Worm (Caenorhabditis elegans): ENCODE measurements around the gene mmab-1.

mmab-1 gene

DNA sequence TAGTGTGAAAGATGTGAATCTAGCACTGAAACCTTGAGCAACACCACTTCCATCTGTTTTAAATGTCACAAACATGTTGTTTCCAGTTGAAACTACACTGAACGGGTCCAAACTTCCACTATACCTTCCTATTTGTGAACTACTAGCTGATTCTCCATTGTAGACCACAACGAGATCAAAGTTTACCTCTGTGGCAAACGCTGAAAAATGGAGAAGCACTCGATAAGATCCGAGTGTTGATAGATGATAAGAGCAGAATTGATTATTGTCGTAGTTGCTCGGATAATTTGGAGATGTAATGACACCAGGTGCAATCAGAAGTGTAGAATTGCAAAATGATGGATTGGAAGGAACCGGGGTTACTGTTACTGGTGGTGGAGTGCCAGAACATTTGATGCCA lies 40.0 kb downstream of the mmab-1 start:
- TF ChIP-seq dao-5 (tag; optimal IDR thresholded peaks at IDR 0.05) (no peak), him-1 (tag; optimal IDR thresholded peaks at IDR 0.05) (no peak)

ce11 chrIII:4879445-4879844 lies 42.5 kb downstream of the mmab-1 start, which contains the start of gene C35D10.1:
Gene C35D10.1 (plus strand): TSS chrIII:4879745.
- no peak for TF ChIP-seq dao-5 (tag; optimal IDR thresholded peaks at IDR 0.05)
- no peak for TF ChIP-seq W03F9.2 (tag; optimal IDR thresholded peaks at IDR 0.05)
- no peak for TF ChIP-seq him-1 (tag; optimal IDR thresholded peaks at IDR 0.05)

DNA sequence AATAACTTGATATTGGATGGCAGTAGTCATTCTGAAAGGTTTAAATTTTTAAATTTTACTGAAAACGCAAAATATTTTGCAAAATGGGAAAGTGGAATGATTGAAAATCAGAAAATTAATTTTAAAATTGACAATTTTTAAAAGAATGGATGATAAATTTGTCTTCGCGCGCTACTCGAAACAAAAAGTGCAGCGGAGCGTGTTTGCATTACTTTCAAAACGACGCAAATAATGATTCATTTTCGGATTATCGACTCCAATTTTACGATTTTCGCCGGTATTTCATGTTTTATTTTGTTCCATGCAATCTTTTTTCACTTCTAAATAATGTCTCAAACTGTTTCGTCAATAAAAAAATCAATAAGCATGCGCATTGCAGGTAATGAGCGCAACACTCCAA lies 43.6 kb downstream of the mmab-1 start, which contains the start of the genes tost-1 and arx-6:
Gene tost-1, minus strand, starts transcription at position 31 of the 400 bp plus-strand sequence.
Gene arx-6, plus strand, starts transcription at position 378 of the 400 bp plus-strand sequence.
- no peak for TF ChIP-seq him-1 (tag; optimal IDR thresholded peaks at IDR 0.05)

ce11 chrIII:4875663-4876062 lies 46.3 kb downstream of the mmab-1 start:
- TF ChIP-seq dao-5 (tag; optimal IDR thresholded peaks at IDR 0.05) (no peak), W03F9.2 (tag; optimal IDR thresholded peaks at IDR 0.05) (no peak), him-1 (tag; optimal IDR thresholded peaks at IDR 0.05) (no peak)

ce11 chrIII:4874671-4875070 lies 47.2 kb downstream of the mmab-1 start, which contains the start of gene C35D10.12:
Gene C35D10.12 (minus strand): TSS chrIII:4874771.
- no peak for TF ChIP-seq W03F9.2 (tag; optimal IDR thresholded peaks at IDR 0.05)
- TF ChIP-seq him-1 (tag; optimal IDR thresholded peaks at IDR 0.05): no peak

ce11 chrIII:4873395-4873794 lies 48.5 kb downstream of the mmab-1 start:
- TF ChIP-seq W03F9.2 (tag; optimal IDR thresholded peaks at IDR 0.05) (no peak), dao-5 (tag; optimal IDR thresholded peaks at IDR 0.05) (no peak), him-1 (tag; optimal IDR thresholded peaks at IDR 0.05) (no peak)

- TF ChIP-seq W03F9.2 (tag; optimal IDR thresholded peaks at IDR 0.05) (no peak), dao-5 (tag; optimal IDR thresholded peaks at IDR 0.05) (no peak), him-1 (tag; optimal IDR thresholded peaks at IDR 0.05) (no peak)
These were observed 51.4 kb downstream of the mmab-1 start, which contains the start of gene gipc-1 for ce11 chrIII:4870478-4870877. Gene gipc-1 (plus strand): TSS chrIII:4870778.

Measured in whole organism, L4/young adult.